In genomic region chr3L:19902560-19903399, dm6 we compare ENCODE assay signal across 4 fruit fly cellular contexts.
TF ChIP-seq lines count a peak whose summit lies in the region.

No protein-coding gene starts in this region.

TF ChIP-seq in whole organism, adult, 20 proteins besides CTCF, POLR2A, EP300 and RAD21 (continued from another document):
- no peak for TF ChIP-seq Crg-1 (GFP tag; optimal IDR thresholded peaks at IDR 0.05; lab: Kevin White, UChicago)

TF ChIP-seq in whole organism, embryonic, 481 proteins besides CTCF, POLR2A, EP300 and RAD21 (continued from another document and continues in another):
- TF ChIP-seq maf-S (GFP tag; optimal IDR thresholded peaks at IDR 0.05; lab: Kevin White, UChicago), result peak; percentile 96
- TF ChIP-seq CHES-1-like (GFP tag; optimal IDR thresholded peaks at IDR 0.05; lab: Kevin White, UChicago), result peak; percentile 97
- TF ChIP-seq dm (GFP tag; optimal IDR thresholded peaks at IDR 0.05; lab: Kevin White, UChicago), result peak; percentile 90
- peak; percentile 85 for TF ChIP-seq mam (GFP tag; optimal IDR thresholded peaks at IDR 0.05; lab: Kevin White, UChicago)
- TF ChIP-seq bab2 (GFP tag; optimal IDR thresholded peaks at IDR 0.05; lab: Kevin White, UChicago), result peak; percentile 97
- peak; percentile 90 for TF ChIP-seq CG6813 (GFP tag; optimal IDR thresholded peaks at IDR 0.05; lab: Kevin White, UChicago)
- peak; percentile 75 for TF ChIP-seq CG4617 (GFP tag; optimal IDR thresholded peaks at IDR 0.05; lab: Kevin White, UChicago; ENCODE audit: borderline replicate concordance)
- peak; percentile 91 for TF ChIP-seq CG8388 (GFP tag; optimal IDR thresholded peaks at IDR 0.05; lab: Kevin White, UChicago)
- TF ChIP-seq unpg (GFP tag; optimal IDR thresholded peaks at IDR 0.05; lab: Kevin White, UChicago), result peak; percentile 96
- peak; percentile 89 for TF ChIP-seq CG10274 (GFP tag; optimal IDR thresholded peaks at IDR 0.05; lab: Kevin White, UChicago)
- TF ChIP-seq trh (GFP tag; optimal IDR thresholded peaks at IDR 0.05; lab: Kevin White, UChicago), result peak; percentile 84
- peak; percentile 96 for TF ChIP-seq Dip3 (GFP tag; optimal IDR thresholded peaks at IDR 0.05; lab: Kevin White, UChicago)
- TF ChIP-seq crc (GFP tag; optimal IDR thresholded peaks at IDR 0.05; lab: Kevin White, UChicago), result peak; percentile 71
- TF ChIP-seq CG4404 (GFP tag; IDR thresholded peaks at IDR 0.05; lab: Robert Waterston, UW), result peak; percentile 70; the same call in 1 of the 2 replicates
- peak; percentile 90 for TF ChIP-seq NC2α (GFP tag; optimal IDR thresholded peaks at IDR 0.05; lab: Kevin White, UChicago)
- peak; percentile 94 for TF ChIP-seq CG3281 (GFP tag; optimal IDR thresholded peaks at IDR 0.05; lab: Kevin White, UChicago)
- no peak; the same call in 2 of the 3 replicates for TF ChIP-seq CG11560 (tag; IDR thresholded peaks at IDR 0.05; lab: Robert Waterston, UW)
- peak; percentile 96 for TF ChIP-seq CG17359 (tag; optimal IDR thresholded peaks at IDR 0.05; lab: Kevin White, UChicago)
- no peak for TF ChIP-seq Scr (GFP tag; IDR thresholded peaks at IDR 0.05; lab: Robert Waterston, UW; ENCODE audit: partially characterized antibody)
- peak; percentile 51 for TF ChIP-seq cg (GFP tag; optimal IDR thresholded peaks at IDR 0.05; lab: Kevin White, UChicago)
- TF ChIP-seq CG2712 (tag; optimal IDR thresholded peaks at IDR 0.05; lab: Kevin White, UChicago), result peak; percentile 90
- peak; percentile 93 for TF ChIP-seq vfl (GFP tag; optimal IDR thresholded peaks at IDR 0.05; lab: Kevin White, UChicago)
- peak; percentile 97 for TF ChIP-seq lab (GFP tag; optimal IDR thresholded peaks at IDR 0.05; lab: Kevin White, UChicago)
- peak; percentile 90 for TF ChIP-seq sens-2 (GFP tag; IDR thresholded peaks at IDR 0.05; lab: Robert Waterston, UW)
- peak; percentile 81 for TF ChIP-seq CG8281 (tag; optimal IDR thresholded peaks at IDR 0.05; lab: Kevin White, UChicago)
- peak; percentile 70 for TF ChIP-seq CG10431 (GFP tag; optimal IDR thresholded peaks at IDR 0.05; lab: Kevin White, UChicago)
- TF ChIP-seq CG17612 (GFP tag; IDR thresholded peaks at IDR 0.05; lab: Robert Waterston, UW), result peak; percentile 88
- TF ChIP-seq Lpt (GFP tag; optimal IDR thresholded peaks at IDR 0.05; lab: Kevin White, UChicago), result no peak
- TF ChIP-seq CG4424 (GFP tag; optimal IDR thresholded peaks at IDR 0.05; lab: Kevin White, UChicago), result peak; percentile 92
- peak; percentile 77 for TF ChIP-seq GATAe (GFP tag; conservative IDR thresholded peaks at IDR 0.05; lab: Robert Waterston, UW)
- TF ChIP-seq fd96Cb (tag; optimal IDR thresholded peaks at IDR 0.05; lab: Kevin White, UChicago), result peak; percentile 87
- no peak for TF ChIP-seq CG42726 (GFP tag; IDR thresholded peaks at IDR 0.05; lab: Robert Waterston, UW; ENCODE audit: partially characterized antibody)
- peak; percentile 76 for TF ChIP-seq ssp (GFP tag; IDR thresholded peaks at IDR 0.05; lab: Robert Waterston, UW)
- TF ChIP-seq CG17802 (tag; optimal IDR thresholded peaks at IDR 0.05; lab: Kevin White, UChicago), result peak; percentile 65
- no peak for TF ChIP-seq tll (GFP tag; optimal IDR thresholded peaks at IDR 0.05; lab: Kevin White, UChicago)
- peak; percentile 94 for TF ChIP-seq disco-r (GFP tag; optimal IDR thresholded peaks at IDR 0.05; lab: Kevin White, UChicago)
- TF ChIP-seq toy (GFP tag; IDR thresholded peaks at IDR 0.05; lab: Robert Waterston, UW), result peak; percentile 86
- peak; percentile 51 for TF ChIP-seq CG7271 (tag; optimal IDR thresholded peaks at IDR 0.05; lab: Kevin White, UChicago)
- peak; percentile 85 for TF ChIP-seq peb (GFP tag; IDR thresholded peaks at IDR 0.05; lab: Robert Waterston, UW)
- peak; percentile 78 for TF ChIP-seq Adf1 (GFP tag; IDR thresholded peaks at IDR 0.05; lab: Robert Waterston, UW)
- TF ChIP-seq CG2129 (GFP tag; IDR thresholded peaks at IDR 0.05; lab: Robert Waterston, UW; ENCODE audit: partially characterized antibody), result no peak
- peak; percentile 94 for TF ChIP-seq CG10209 (GFP tag; optimal IDR thresholded peaks at IDR 0.05; lab: Kevin White, UChicago)

TF ChIP-seq in whole organism, prepupa, 60 proteins besides CTCF, POLR2A, EP300 and RAD21 (continued from another document):
- TF ChIP-seq CG10669 (GFP tag; optimal IDR thresholded peaks at IDR 0.05; lab: Kevin White, UChicago) (peak; percentile 97), CG11902 (GFP tag; optimal IDR thresholded peaks at IDR 0.05; lab: Kevin White, UChicago) (peak; percentile 95), eg (GFP tag; IDR thresholded peaks at IDR 0.05; lab: Robert Waterston, UW) (peak; percentile 97), ss (GFP tag; optimal IDR thresholded peaks at IDR 0.05; lab: Kevin White, UChicago) (peak; percentile 97 to 98), Sox15 (GFP tag; optimal IDR thresholded peaks at IDR 0.05; lab: Kevin White, UChicago) (peak; percentile 98), OdsH (GFP tag; optimal IDR thresholded peaks at IDR 0.05; lab: Kevin White, UChicago) (peak; percentile 99), CG11762 (GFP tag; optimal IDR thresholded peaks at IDR 0.05; lab: Kevin White, UChicago; ENCODE audit: insufficient read depth) (peak; percentile 91), CG7368 (GFP tag; optimal IDR thresholded peaks at IDR 0.05; lab: Kevin White, UChicago) (peak; percentile 96), vri (GFP tag; optimal IDR thresholded peaks at IDR 0.05; lab: Kevin White, UChicago) (peak; percentile 98), Eip75B (GFP tag; optimal IDR thresholded peaks at IDR 0.05; lab: Kevin White, UChicago) (peak; percentile 97), fd85E (GFP tag; optimal IDR thresholded peaks at IDR 0.05; lab: Kevin White, UChicago) (peak; percentile 92), CG10631 (GFP tag; optimal IDR thresholded peaks at IDR 0.05; lab: Kevin White, UChicago) (peak; percentile 98), CG6163 (GFP tag; IDR thresholded peaks at IDR 0.05; lab: Robert Waterston, UW) (peak; percentile 98), achi (GFP tag; optimal IDR thresholded peaks at IDR 0.05; lab: Kevin White, UChicago) (peak; percentile 98), net (GFP tag; optimal IDR thresholded peaks at IDR 0.05; lab: Kevin White, UChicago) (peak; percentile 98), CG3919 (GFP tag; optimal IDR thresholded peaks at IDR 0.05; lab: Kevin White, UChicago) (peak; percentile 99), Met (GFP tag; optimal IDR thresholded peaks at IDR 0.05; lab: Kevin White, UChicago) (peak; percentile 99), Hr39 (GFP tag; optimal IDR thresholded peaks at IDR 0.05; lab: Kevin White, UChicago) (peak; percentile 99), CG6854 (GFP tag; optimal IDR thresholded peaks at IDR 0.05; lab: Kevin White, UChicago) (peak; percentile 97), CG15336 (GFP tag; IDR thresholded peaks at IDR 0.05; lab: Robert Waterston, UW) (peak; percentile 98), Sox102F (GFP tag; optimal IDR thresholded peaks at IDR 0.05; lab: Kevin White, UChicago) (peak; percentile 99), cyc (GFP tag; optimal IDR thresholded peaks at IDR 0.05; lab: Kevin White, UChicago) (peak; percentile 99), Eip93F (GFP tag; optimal IDR thresholded peaks at IDR 0.05; lab: Kevin White, UChicago) (peak; percentile 98), svp (GFP tag; lab: Kevin White, UChicago) (peak; percentile 100), Lpt (GFP tag; optimal IDR thresholded peaks at IDR 0.05; lab: Kevin White, UChicago) (peak; percentile 96), CG3032 (tag; optimal IDR thresholded peaks at IDR 0.05; lab: Kevin White, UChicago) (peak; percentile 97), CG8319 (GFP tag; optimal IDR thresholded peaks at IDR 0.05; lab: Kevin White, UChicago) (peak; percentile 98), Ets96B (tag; optimal IDR thresholded peaks at IDR 0.05; lab: Kevin White, UChicago) (peak; percentile 98), CG8119 (GFP tag; IDR thresholded peaks at IDR 0.05; lab: Robert Waterston, UW) (peak; percentile 98), CG4318 (GFP tag; optimal IDR thresholded peaks at IDR 0.05; lab: Kevin White, UChicago) (peak; percentile 94), lz (GFP tag; optimal IDR thresholded peaks at IDR 0.05; lab: Kevin White, UChicago) (peak; percentile 99), CG8632 (GFP tag; optimal IDR thresholded peaks at IDR 0.05; lab: Kevin White, UChicago) (peak; percentile 98), Ets21C (GFP tag; optimal IDR thresholded peaks at IDR 0.05; lab: Kevin White, UChicago) (peak; percentile 98), spab (GFP tag; optimal IDR thresholded peaks at IDR 0.05; lab: Kevin White, UChicago) (peak; percentile 95), CG11294 (GFP tag; IDR thresholded peaks at IDR 0.05; lab: Robert Waterston, UW) (peak; percentile 93), Smox (GFP tag; optimal IDR thresholded peaks at IDR 0.05; lab: Kevin White, UChicago) (peak; percentile 98), Gug (GFP tag; IDR thresholded peaks at IDR 0.05; lab: Robert Waterston, UW) (peak; percentile 93), CG6808 (GFP tag; optimal IDR thresholded peaks at IDR 0.05; lab: Kevin White, UChicago) (peak; percentile 98), CG34406 (GFP tag; optimal IDR thresholded peaks at IDR 0.05; lab: Kevin White, UChicago) (peak; percentile 98), Sox14 (GFP tag; optimal IDR thresholded peaks at IDR 0.05; lab: Kevin White, UChicago) (peak; percentile 99), pdm3 (GFP tag; optimal IDR thresholded peaks at IDR 0.05; lab: Kevin White, UChicago) (peak; percentile 99)

TF ChIP-seq in whole organism, wandering third instar larva, 38 proteins besides CTCF, POLR2A, EP300 and RAD21 (continued from another document):
- no peak for TF ChIP-seq Dfd (GFP tag; optimal IDR thresholded peaks at IDR 0.05; lab: Kevin White, UChicago)
- TF ChIP-seq Dif (GFP tag; optimal IDR thresholded peaks at IDR 0.05; lab: Kevin White, UChicago; ENCODE audit: partially characterized antibody), result peak; percentile 5
- TF ChIP-seq GATAd (GFP tag; optimal IDR thresholded peaks at IDR 0.05; lab: Kevin White, UChicago), result no peak
- TF ChIP-seq usp (GFP tag; optimal IDR thresholded peaks at IDR 0.05; lab: Kevin White, UChicago), result no peak
- peak; percentile 91 for TF ChIP-seq brk (GFP tag; optimal IDR thresholded peaks at IDR 0.05; lab: Kevin White, UChicago)
- TF ChIP-seq sv (GFP tag; optimal IDR thresholded peaks at IDR 0.05; lab: Kevin White, UChicago), result peak; percentile 92
- TF ChIP-seq Sp1 (GFP tag; optimal IDR thresholded peaks at IDR 0.05; lab: Kevin White, UChicago), result peak; percentile 98
- peak; percentile 64 for TF ChIP-seq Hr83 (GFP tag; optimal IDR thresholded peaks at IDR 0.05; lab: Kevin White, UChicago; ENCODE audit: poor library complexity, severe bottlenecking)
- peak; percentile 99 for TF ChIP-seq OdsH (GFP tag; optimal IDR thresholded peaks at IDR 0.05; lab: Kevin White, UChicago)
- no peak for TF ChIP-seq Myc (optimal IDR thresholded peaks at IDR 0.05; lab: Kevin White, UChicago)
- TF ChIP-seq lola (GFP tag; optimal IDR thresholded peaks at IDR 0.05; lab: Kevin White, UChicago), result no peak
- no peak for TF ChIP-seq Hr78 (GFP tag; optimal IDR thresholded peaks at IDR 0.05; lab: Kevin White, UChicago)
- peak; percentile 82 for TF ChIP-seq dmrt93B (GFP tag; optimal IDR thresholded peaks at IDR 0.05; lab: Kevin White, UChicago)
- TF ChIP-seq dsf (GFP tag; optimal IDR thresholded peaks at IDR 0.05; lab: Kevin White, UChicago; ENCODE audit: borderline replicate concordance), result peak; percentile 87
- TF ChIP-seq br (GFP tag; optimal IDR thresholded peaks at IDR 0.05; lab: Kevin White, UChicago), result peak; percentile 99
- peak; percentile 99 for TF ChIP-seq h (GFP tag; optimal IDR thresholded peaks at IDR 0.05; lab: Kevin White, UChicago)
TF ChIP-seq in whole organism, wandering third instar larva: peak in this region for 28.
